Fruit fly (Drosophila melanogaster): ENCODE results near the gene Drsl4.

Drsl4 gene

dm6 chr3L:3303534-3304459 is 11.6 kb upstream of the Drsl4 start, which contains the start of gene ZnT63C (continued):
- TF ChIP-seq achi (GFP tag; optimal IDR thresholded peaks at IDR 0.05) (no peak), CG6163 (GFP tag; IDR thresholded peaks at IDR 0.05) (peak; percentile 43; the same call in 2 of the 3 replicates), Sox102F (GFP tag; optimal IDR thresholded peaks at IDR 0.05) (peak; percentile 33), Smox (GFP tag; optimal IDR thresholded peaks at IDR 0.05) (no peak), CG8119 (GFP tag; IDR thresholded peaks at IDR 0.05) (peak; percentile 43; the same call in 1 of the 3 replicates), CG11762 (GFP tag; optimal IDR thresholded peaks at IDR 0.05; ENCODE audit: insufficient read depth) (no peak), acj6 (GFP tag; optimal IDR thresholded peaks at IDR 0.05) (peak; percentile 54), esn (GFP tag; optimal IDR thresholded peaks at IDR 0.05) (peak; percentile 25), vri (GFP tag; optimal IDR thresholded peaks at IDR 0.05) (peak; percentile 41), pdm3 (GFP tag; optimal IDR thresholded peaks at IDR 0.05) (peak; percentile 21), CG10669 (GFP tag; optimal IDR thresholded peaks at IDR 0.05) (peak; percentile 64), Ets21C (GFP tag; optimal IDR thresholded peaks at IDR 0.05) (peak; percentile 6), lz (GFP tag; optimal IDR thresholded peaks at IDR 0.05) (peak; percentile 39), OdsH (GFP tag; optimal IDR thresholded peaks at IDR 0.05) (peak; percentile 16), CG15336 (GFP tag; IDR thresholded peaks at IDR 0.05) (0 out of 2 replicates have a peak, but pooled peaks have one; percentile 18), Gug (GFP tag; IDR thresholded peaks at IDR 0.05) (0 out of 2 replicates have a peak, but pooled peaks have one; percentile 14), Sox15 (GFP tag; optimal IDR thresholded peaks at IDR 0.05) (no peak), cyc (GFP tag; optimal IDR thresholded peaks at IDR 0.05) (peak; percentile 31)

- TF ChIP-seq CG11902 (GFP tag; optimal IDR thresholded peaks at IDR 0.05), result no peak
These were observed 10.7 kb upstream of the Drsl4 start for dm6 chr3L:3304740-3305139.

- TF ChIP-seq fkh (GFP tag; optimal IDR thresholded peaks at IDR 0.05) (peak; percentile 84), CG10631 (GFP tag; optimal IDR thresholded peaks at IDR 0.05) (no peak), topi (GFP tag; optimal IDR thresholded peaks at IDR 0.05) (no peak)
These were observed 10.0 kb upstream of the Drsl4 start for dm6 chr3L:3305430-3305829.

dm6 chr3L:3306515-3306914 is 8.9 kb upstream of the Drsl4 start:
- TF ChIP-seq CG10669 (GFP tag; optimal IDR thresholded peaks at IDR 0.05) (no peak), esn (GFP tag; optimal IDR thresholded peaks at IDR 0.05) (no peak), CG34406 (GFP tag; optimal IDR thresholded peaks at IDR 0.05) (no peak), Ets21C (GFP tag; optimal IDR thresholded peaks at IDR 0.05) (no peak)

- TF ChIP-seq pdm3 (GFP tag; optimal IDR thresholded peaks at IDR 0.05), result no peak
- TF ChIP-seq CG32006 (GFP tag; optimal IDR thresholded peaks at IDR 0.05), result no peak
- TF ChIP-seq lz (GFP tag; optimal IDR thresholded peaks at IDR 0.05), result no peak
- TF ChIP-seq CG6854 (GFP tag; optimal IDR thresholded peaks at IDR 0.05), result no peak
- no peak for TF ChIP-seq CG11902 (GFP tag; optimal IDR thresholded peaks at IDR 0.05)
- TF ChIP-seq Ets21C (GFP tag; optimal IDR thresholded peaks at IDR 0.05), result no peak
- no peak for TF ChIP-seq Sox14 (GFP tag; optimal IDR thresholded peaks at IDR 0.05)
- no peak for TF ChIP-seq Hr39 (GFP tag; optimal IDR thresholded peaks at IDR 0.05)
- no peak for TF ChIP-seq spab (GFP tag; optimal IDR thresholded peaks at IDR 0.05)
- no peak for TF ChIP-seq achi (GFP tag; optimal IDR thresholded peaks at IDR 0.05)
- TF ChIP-seq ss (GFP tag; optimal IDR thresholded peaks at IDR 0.05), result no peak
- no peak for TF ChIP-seq Blimp-1 (GFP tag; optimal IDR thresholded peaks at IDR 0.05)
- no peak for TF ChIP-seq CG6163 (GFP tag; IDR thresholded peaks at IDR 0.05)
- no peak for TF ChIP-seq Sox102F (GFP tag; optimal IDR thresholded peaks at IDR 0.05)
- TF ChIP-seq esn (GFP tag; optimal IDR thresholded peaks at IDR 0.05), result no peak
- TF ChIP-seq CG15336 (GFP tag; IDR thresholded peaks at IDR 0.05), result no peak
- no peak for TF ChIP-seq svp (GFP tag)
- no peak for TF ChIP-seq CG1621 (tag; optimal IDR thresholded peaks at IDR 0.05)
- TF ChIP-seq CG8119 (GFP tag; IDR thresholded peaks at IDR 0.05), result no peak
- TF ChIP-seq Hr4 (GFP tag; optimal IDR thresholded peaks at IDR 0.05), result no peak
These were observed 7.8 kb upstream of the Drsl4 start for dm6 chr3L:3307593-3307992.

Data from whole organism, prepupa.